Worm (Caenorhabditis elegans) whole organism, early embryonic: Measurements from ENCODE around the gene sdz-19.
A peak's percentile ranks its signal among the peaks of the same experiment; 100 is the strongest.

ENCODE experiments used
- B0310.2 ChIP-seq: sonication (generic microtip); optimal IDR thresholded peaks from 2 replicates; lab custom pipeline; 2016; ENCODE audit warnings: mild to moderate bottlenecking, missing genetic modification characterization, missing compliant biosample characterization
- F13C5.2 ChIP-seq: sonication (generic microtip); optimal IDR thresholded peaks from 2 replicates; lab custom pipeline; 2017; ENCODE audit warnings: mild to moderate bottlenecking, missing genetic modification characterization, inconsistent platforms, missing compliant biosample characterization
- aly-1 ChIP-seq: sonication (generic microtip); optimal IDR thresholded peaks from 2 replicates; lab custom pipeline; 2016; ENCODE audit warnings: missing genetic modification characterization, missing compliant biosample characterization
- ama-1 ChIP-seq: fragments of 150-350 bp; optimal IDR thresholded peaks from 2 replicates; lab custom pipeline; 2014
- ceh-13 ChIP-seq: fragments of 200-800 bp; sonication (Bioruptor generic); optimal IDR thresholded peaks from 2 replicates; lab custom pipeline; 2018; ENCODE audit warnings: mild to moderate bottlenecking, missing genetic modification characterization, missing compliant biosample characterization
- ceh-36 ChIP-seq: sonication (generic microtip); optimal IDR thresholded peaks from 2 replicates; lab custom pipeline; 2016; ENCODE audit warnings: missing genetic modification characterization, inconsistent platforms, missing compliant biosample characterization
- ets-7 ChIP-seq: sonication (generic microtip); optimal IDR thresholded peaks from 2 replicates; lab custom pipeline; 2016; ENCODE audit warnings: missing genotype, missing genetic modification characterization, missing compliant biosample characterization
- flt-1 ChIP-seq: fragments of 200-800 bp; sonication (Bioruptor generic); IDR thresholded peaks from 2 replicates; pipeline ENCODE4 v1.3.6; 2022; ENCODE audit warnings: missing genetic modification characterization, missing compliant biosample characterization
- hmbx-1 ChIP-seq: sonication (generic microtip); optimal IDR thresholded peaks from 2 replicates; lab custom pipeline; 2016; ENCODE audit warnings: mild to moderate bottlenecking, missing genetic modification characterization, missing compliant biosample characterization
- hmg-4 ChIP-seq: fragments of 200-800 bp; sonication (Bioruptor generic); optimal IDR thresholded peaks from 2 replicates; lab custom pipeline; 2018; ENCODE audit warnings: mild to moderate bottlenecking, missing genetic modification characterization, missing compliant biosample characterization
- hnd-1 ChIP-seq: sonication (generic microtip); optimal IDR thresholded peaks from 2 replicates; lab custom pipeline; 2016; ENCODE audit warnings: missing genetic modification characterization, missing compliant biosample characterization
- pes-1 ChIP-seq: fragments of 200-800 bp; sonication (Bioruptor generic); IDR thresholded peaks from 2 replicates; pipeline ENCODE4 v1.3.6; 2022; ENCODE audit warnings: missing genetic modification reagents, missing genetic modification characterization, missing compliant biosample characterization
- scrt-1 ChIP-seq: fragments of 200-800 bp; sonication (Bioruptor generic); IDR thresholded peaks from 2 replicates; pipeline ENCODE4 v1.3.6; 2022; ENCODE audit warnings: missing genetic modification characterization, missing compliant biosample characterization
- sea-1 ChIP-seq: fragments of 200-800 bp; sonication (Bioruptor generic); conservative IDR thresholded peaks from 2 replicates; pipeline ENCODE4 v1.3.6; 2022; ENCODE audit warnings: missing genetic modification characterization, missing compliant biosample characterization
- tbx-11 ChIP-seq: fragments of 200-800 bp; sonication (Bioruptor generic); IDR thresholded peaks from 2 replicates; pipeline ENCODE4 v1.3.6; 2022; ENCODE audit warnings: missing genetic modification characterization, missing compliant biosample characterization
- tbx-37 ChIP-seq: fragments of 200-800 bp; sonication (Bioruptor generic); conservative IDR thresholded peaks from 2 replicates; pipeline ENCODE4 v1.3.6; 2022; ENCODE audit warnings: missing genetic modification reagents, missing genetic modification characterization, missing compliant biosample characterization
- tra-4 ChIP-seq: sonication (generic microtip); optimal IDR thresholded peaks from 2 replicates; lab custom pipeline; 2017; ENCODE audit warnings: missing genetic modification characterization, missing compliant biosample characterization

The sdz-19 gene

ce11 chrX:12500777-12501176 is 2.4 kb downstream of the sdz-19 start:
- no peak for TF ChIP-seq F13C5.2 (tag; lab: Kevin White, UChicago)

DNA sequence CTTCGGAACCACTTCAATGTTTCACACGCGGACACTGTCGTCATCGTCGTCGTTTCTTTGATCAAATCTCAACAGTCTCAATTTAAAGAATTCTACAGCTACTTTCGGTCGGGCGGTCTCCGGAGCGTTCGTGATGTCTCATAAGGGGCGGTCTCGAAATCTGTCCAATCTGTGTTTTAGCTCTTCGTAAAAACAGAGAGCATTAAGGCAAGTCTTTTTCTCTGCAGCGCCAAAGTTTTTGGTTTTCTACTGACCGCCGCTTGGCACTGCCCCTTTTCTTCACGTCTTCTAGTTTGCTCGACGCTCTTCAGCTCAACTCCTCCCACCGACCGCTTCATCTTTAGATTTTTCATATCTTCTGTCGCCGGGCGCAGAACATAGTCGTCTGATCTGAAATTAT is 10.7 kb downstream of the sdz-19 start, which contains the start of gene lips-1:
Gene lips-1 (plus strand): TSS at position 301 of the 400 bp plus-strand sequence.
- TF ChIP-seq pes-1 (GFP tag; lab: Robert Waterston, UW) (no peak), hnd-1 (no peak), tbx-11 (GFP tag; lab: Robert Waterston, UW) (no peak), tra-4 (tag; lab: Kevin White, UChicago) (no peak), hmg-4 (no peak), ets-7 (tag; lab: Kevin White, UChicago) (no peak), sea-1 (GFP tag; lab: Robert Waterston, UW) (no peak), scrt-1 (no peak)

- TF ChIP-seq ceh-13 (GFP tag; lab: Kevin White, UChicago) (no peak), ama-1 (lab: Kevin White, UChicago) (no peak), flt-1 (GFP tag; lab: Robert Waterston, UW) (no peak), tbx-11 (GFP tag; lab: Robert Waterston, UW) (no peak), hmbx-1 (tag; lab: Kevin White, UChicago) (no peak), hnd-1 (no peak), aly-1 (tag; lab: Kevin White, UChicago) (no peak), tra-4 (tag; lab: Kevin White, UChicago) (no peak), scrt-1 (no peak), sea-1 (GFP tag; lab: Robert Waterston, UW) (no peak), tbx-37 (GFP tag; lab: Robert Waterston, UW) (no peak), ceh-36 (tag; lab: Kevin White, UChicago) (no peak), B0310.2 (tag; lab: Kevin White, UChicago) (no peak), hmg-4 (no peak), F13C5.2 (tag; lab: Kevin White, UChicago) (no peak), pes-1 (GFP tag; lab: Robert Waterston, UW) (no peak), ets-7 (tag; lab: Kevin White, UChicago) (no peak)
These were observed 12.0 kb downstream of the sdz-19 start for ce11 chrX:12491138-12491537.

- TF ChIP-seq pes-1 (GFP tag; lab: Robert Waterston, UW) (no peak), hmg-4 (no peak), B0310.2 (tag; lab: Kevin White, UChicago) (no peak), tra-4 (tag; lab: Kevin White, UChicago) (no peak), aly-1 (tag; lab: Kevin White, UChicago) (no peak), scrt-1 (no peak)
These were observed 18.4 kb downstream of the sdz-19 start, which contains the start of gene tbc-13 for ce11 chrX:12484749-12485148. TSS of gene tbc-13 (plus strand) at chrX:12485049.

- TF ChIP-seq hmg-4 (no peak), aly-1 (tag; lab: Kevin White, UChicago) (no peak), sea-1 (GFP tag; lab: Robert Waterston, UW) (no peak), tbx-37 (GFP tag; lab: Robert Waterston, UW) (no peak), scrt-1 (no peak), flt-1 (GFP tag; lab: Robert Waterston, UW) (no peak), F13C5.2 (tag; lab: Kevin White, UChicago) (no peak), hnd-1 (no peak)
These were observed 19.1 kb downstream of the sdz-19 start for ce11 chrX:12484078-12484477.

- TF ChIP-seq pes-1 (GFP tag; lab: Robert Waterston, UW) (0 out of 2 replicates have a peak, but pooled peaks have one; percentile 45), hnd-1 (peak; percentile 10), ets-7 (tag; lab: Kevin White, UChicago) (peak; percentile 28), F13C5.2 (tag; lab: Kevin White, UChicago) (peak; percentile 74), ama-1 (lab: Kevin White, UChicago) (no peak), hmg-4 (peak; percentile 90), tbx-37 (GFP tag; lab: Robert Waterston, UW) (0 out of 2 replicates have a peak, but pooled peaks have one; percentile 21), flt-1 (GFP tag; lab: Robert Waterston, UW) (no peak), tbx-11 (GFP tag; lab: Robert Waterston, UW) (0 out of 2 replicates have a peak, but pooled peaks have one; percentile 31), aly-1 (tag; lab: Kevin White, UChicago) (peak; percentile 2), B0310.2 (tag; lab: Kevin White, UChicago) (no peak)
These were observed 22.6 kb downstream of the sdz-19 start, which contains the start of gene atf-6 for ce11 chrX:12480447-12480998. TSS of gene atf-6 (plus strand) at chrX:12480948.

- TF ChIP-seq tbx-37 (GFP tag; lab: Robert Waterston, UW): no peak
- no peak for TF ChIP-seq ceh-13 (GFP tag; lab: Kevin White, UChicago)
- no peak for TF ChIP-seq ceh-36 (tag; lab: Kevin White, UChicago)
- TF ChIP-seq B0310.2 (tag; lab: Kevin White, UChicago): no peak
- TF ChIP-seq pes-1 (GFP tag; lab: Robert Waterston, UW): no peak
- no peak for TF ChIP-seq aly-1 (tag; lab: Kevin White, UChicago)
- TF ChIP-seq ama-1 (lab: Kevin White, UChicago): no peak
- TF ChIP-seq tra-4 (tag; lab: Kevin White, UChicago): no peak
- TF ChIP-seq F13C5.2 (tag; lab: Kevin White, UChicago): no peak
These were observed 24.1 kb downstream of the sdz-19 start for ce11 chrX:12479027-12479426.

- TF ChIP-seq ets-7 (tag; lab: Kevin White, UChicago) (no peak), ama-1 (lab: Kevin White, UChicago) (no peak), tra-4 (tag; lab: Kevin White, UChicago) (no peak), hnd-1 (no peak), F13C5.2 (tag; lab: Kevin White, UChicago) (no peak), flt-1 (GFP tag; lab: Robert Waterston, UW) (no peak), ceh-36 (tag; lab: Kevin White, UChicago) (no peak), tbx-11 (GFP tag; lab: Robert Waterston, UW) (no peak), hmg-4 (no peak), pes-1 (GFP tag; lab: Robert Waterston, UW) (no peak), hmbx-1 (tag; lab: Kevin White, UChicago) (no peak), tbx-37 (GFP tag; lab: Robert Waterston, UW) (no peak), sea-1 (GFP tag; lab: Robert Waterston, UW) (no peak), B0310.2 (tag; lab: Kevin White, UChicago) (no peak)
These were observed 24.7 kb downstream of the sdz-19 start for ce11 chrX:12478465-12478864.
